Worm (Caenorhabditis elegans) whole organism, late embryonic: ENCODE results near the gene T28F3.5.

Experiments used
- C08G9.2 ChIP-seq: sonication (generic microtip); optimal IDR thresholded peaks from 2 replicates; lab custom pipeline; 2016; ENCODE audit warnings: mild to moderate bottlenecking, missing genetic modification characterization, moderate library complexity, missing compliant biosample characterization
- C38D4.7 ChIP-seq: fragments of 200-800 bp; sonication (Bioruptor generic); optimal IDR thresholded peaks from 2 replicates; lab custom pipeline; 2018; ENCODE audit warnings: mild to moderate bottlenecking, missing genetic modification characterization, moderate library complexity, missing compliant biosample characterization
- K09A11.1 ChIP-seq: sonication (generic microtip); optimal IDR thresholded peaks from 2 replicates; lab custom pipeline; 2017; ENCODE audit warnings: antibody characterized with exemption, mild to moderate bottlenecking, missing genetic modification characterization, missing compliant biosample characterization; ENCODE audit not compliant: insufficient read depth
- T23F11.4 ChIP-seq: fragments of 200-800 bp; sonication (Bioruptor generic); optimal IDR thresholded peaks from 2 replicates; lab custom pipeline; 2018; ENCODE audit warnings: mild to moderate bottlenecking, missing genetic modification characterization, missing compliant biosample characterization
- Y22D7AL.16 ChIP-seq: sonication (generic microtip); optimal IDR thresholded peaks from 2 replicates; lab custom pipeline; 2016; ENCODE audit warnings: missing genetic modification characterization, missing compliant biosample characterization
- ahr-1 ChIP-seq: sonication (generic microtip); optimal IDR thresholded peaks from 2 replicates; lab custom pipeline; 2016; ENCODE audit warnings: missing genetic modification characterization, missing compliant biosample characterization
- ceh-18 ChIP-seq: sonication (generic microtip); optimal IDR thresholded peaks from 2 replicates; lab custom pipeline; 2016; ENCODE audit warnings: missing genetic modification characterization, missing compliant biosample characterization
- ceh-2 ChIP-seq: sonication (generic microtip); optimal IDR thresholded peaks from 2 replicates; lab custom pipeline; 2016; ENCODE audit warnings: missing genotype, missing genetic modification characterization, missing compliant biosample characterization
- ceh-24 ChIP-seq: sonication (generic microtip); optimal IDR thresholded peaks from 2 replicates; lab custom pipeline; 2016; ENCODE audit warnings: mild to moderate bottlenecking, missing genetic modification characterization, missing compliant biosample characterization
- ceh-30 ChIP-seq: fragments of 150-350 bp; optimal IDR thresholded peaks from 2 replicates; lab custom pipeline; 2014; ENCODE audit warnings: missing biosample characterization, missing genetic modification characterization
- ceh-45 ChIP-seq: fragments of 200-800 bp; sonication (Bioruptor generic); IDR thresholded peaks from 2 replicates; pipeline ENCODE4 v1.3.6; 2022; ENCODE audit warnings: missing genetic modification reagents, missing genetic modification characterization, missing compliant biosample characterization
- ceh-48 ChIP-seq: sonication (generic microtip); optimal IDR thresholded peaks from 2 replicates; lab custom pipeline; 2016; ENCODE audit warnings: missing genetic modification characterization, inconsistent platforms, missing compliant biosample characterization
- ceh-6 ChIP-seq: fragments of 200-800 bp; sonication (Bioruptor generic); optimal IDR thresholded peaks from 2 replicates; lab custom pipeline; 2018; ENCODE audit warnings: mild to moderate bottlenecking, missing genetic modification characterization, missing compliant biosample characterization
- ceh-9 ChIP-seq: sonication (generic microtip); optimal IDR thresholded peaks from 2 replicates; lab custom pipeline; 2016; ENCODE audit warnings: mild to moderate bottlenecking, missing genetic modification characterization, inconsistent platforms, missing compliant biosample characterization
- elt-2 ChIP-seq: sonication (generic microtip); optimal IDR thresholded peaks from 2 replicates; lab custom pipeline; 2016; ENCODE audit warnings: missing genetic modification reagents, missing genetic modification characterization, missing compliant biosample characterization
- elt-4 ChIP-seq: sonication (generic microtip); optimal IDR thresholded peaks from 2 replicates; lab custom pipeline; 2016; ENCODE audit warnings: missing genetic modification characterization, missing compliant biosample characterization
- ets-4 ChIP-seq: sonication (generic microtip); optimal IDR thresholded peaks from 2 replicates; lab custom pipeline; 2016; ENCODE audit warnings: missing genetic modification characterization, missing compliant biosample characterization
- eyg-1 ChIP-seq: sonication (generic microtip); optimal IDR thresholded peaks from 2 replicates; lab custom pipeline; 2016; ENCODE audit warnings: missing genotype, missing genetic modification characterization, missing compliant biosample characterization
- fkh-10 ChIP-seq: fragments of 150-350 bp; optimal IDR thresholded peaks from 2 replicates; lab custom pipeline; 2014; ENCODE audit warnings: missing biosample characterization, missing genetic modification reagents, missing genetic modification characterization
- hlh-15 ChIP-seq: sonication (generic microtip); optimal IDR thresholded peaks from 2 replicates; lab custom pipeline; 2016; ENCODE audit warnings: missing genetic modification characterization, missing compliant biosample characterization
- hlh-30 ChIP-seq: sonication (generic microtip); optimal IDR thresholded peaks from 2 replicates; lab custom pipeline; 2017; ENCODE audit warnings: antibody characterized with exemption, missing genetic modification characterization, missing compliant biosample characterization; ENCODE audit not compliant: insufficient read depth
- hlh-8 ChIP-seq: sonication (generic microtip); optimal IDR thresholded peaks from 2 replicates; lab custom pipeline; 2016; ENCODE audit warnings: missing genotype, missing genetic modification characterization, missing compliant biosample characterization
- mec-3 ChIP-seq: sonication (generic microtip); optimal IDR thresholded peaks from 2 replicates; lab custom pipeline; 2016; ENCODE audit warnings: borderline replicate concordance, missing genetic modification characterization, missing compliant biosample characterization
- nfya-1 ChIP-seq: sonication (generic microtip); optimal IDR thresholded peaks from 2 replicates; lab custom pipeline; 2017; ENCODE audit warnings: missing genetic modification characterization, mild to moderate bottlenecking, missing compliant biosample characterization, antibody characterized with exemption, moderate library complexity
- nhr-232 ChIP-seq: sonication (generic microtip); optimal IDR thresholded peaks from 2 replicates; lab custom pipeline; 2016; ENCODE audit warnings: missing genetic modification characterization, missing compliant biosample characterization
- npax-4 ChIP-seq: sonication (generic microtip); optimal IDR thresholded peaks from 2 replicates; lab custom pipeline; 2016; ENCODE audit warnings: missing genetic modification characterization, missing compliant biosample characterization
- pat-9 ChIP-seq: fragments of 200-800 bp; sonication (Bioruptor generic); optimal IDR thresholded peaks from 2 replicates; lab custom pipeline; 2018; ENCODE audit warnings: mild to moderate bottlenecking, missing genetic modification characterization, moderate library complexity, missing compliant biosample characterization
- pha-2 ChIP-seq: sonication (generic microtip); optimal IDR thresholded peaks from 2 replicates; lab custom pipeline; 2017; ENCODE audit warnings: mild to moderate bottlenecking, missing genetic modification characterization, missing compliant biosample characterization
- pha-4 ChIP-seq: fragments of 150-350 bp; optimal IDR thresholded peaks from 2 replicates; lab custom pipeline; 2018; ENCODE audit warnings: missing biosample characterization, missing genetic modification reagents, missing genetic modification characterization
- rnt-1 ChIP-seq: sonication (generic microtip); optimal IDR thresholded peaks from 2 replicates; lab custom pipeline; 2016; ENCODE audit warnings: missing genetic modification characterization, missing compliant biosample characterization
- sdc-2 ChIP-seq: sonication (generic microtip); optimal IDR thresholded peaks from 2 replicates; lab custom pipeline; 2016; ENCODE audit warnings: missing genotype, missing genetic modification characterization, missing compliant biosample characterization
- sox-4 ChIP-seq: sonication (generic microtip); optimal IDR thresholded peaks from 2 replicates; lab custom pipeline; 2017; ENCODE audit warnings: mild to moderate bottlenecking, missing genetic modification characterization, inconsistent platforms, missing compliant biosample characterization
- tbx-7 ChIP-seq: sonication (generic microtip); optimal IDR thresholded peaks from 2 replicates; lab custom pipeline; 2016; ENCODE audit warnings: missing genotype, missing genetic modification characterization, missing compliant biosample characterization
- ttx-3 ChIP-seq: sonication (generic microtip); optimal IDR thresholded peaks from 2 replicates; lab custom pipeline; 2016; ENCODE audit warnings: missing genetic modification reagents, missing genetic modification characterization, missing compliant biosample characterization
- unc-55 ChIP-seq: sonication (generic microtip); optimal IDR thresholded peaks from 2 replicates; lab custom pipeline; 2017; ENCODE audit warnings: missing biosample characterization, missing genetic modification reagents, missing genetic modification characterization
- ztf-16 ChIP-seq: sonication (generic microtip); optimal IDR thresholded peaks from 2 replicates; lab custom pipeline; 2017; ENCODE audit warnings: missing genetic modification characterization, missing compliant biosample characterization

Gene T28F3.5

ce11 chrIV:17253435-17253834, 41.2 kb upstream of the T28F3.5 start:
- TF ChIP-seq T23F11.4, result no peak
- no peak for TF ChIP-seq ceh-18 (tag; lab: Kevin White, UChicago)
- no peak for TF ChIP-seq npax-4 (tag; lab: Kevin White, UChicago)
- TF ChIP-seq pat-9, result no peak
- TF ChIP-seq C38D4.7 (GFP tag; lab: Kevin White, UChicago), result no peak
- TF ChIP-seq hlh-30 (tag; lab: Kevin White, UChicago), result no peak
- TF ChIP-seq Y22D7AL.16 (tag; lab: Kevin White, UChicago), result no peak
- no peak for TF ChIP-seq K09A11.1

- no peak for TF ChIP-seq elt-2 (tag; lab: Kevin White, UChicago)
These were observed 39.6 kb upstream of the T28F3.5 start, which contains the start of gene gtf-2E1 for ce11 chrIV:17255001-17255400. Gene gtf-2E1, plus strand, starts transcription at chrIV:17255301.

DNA sequence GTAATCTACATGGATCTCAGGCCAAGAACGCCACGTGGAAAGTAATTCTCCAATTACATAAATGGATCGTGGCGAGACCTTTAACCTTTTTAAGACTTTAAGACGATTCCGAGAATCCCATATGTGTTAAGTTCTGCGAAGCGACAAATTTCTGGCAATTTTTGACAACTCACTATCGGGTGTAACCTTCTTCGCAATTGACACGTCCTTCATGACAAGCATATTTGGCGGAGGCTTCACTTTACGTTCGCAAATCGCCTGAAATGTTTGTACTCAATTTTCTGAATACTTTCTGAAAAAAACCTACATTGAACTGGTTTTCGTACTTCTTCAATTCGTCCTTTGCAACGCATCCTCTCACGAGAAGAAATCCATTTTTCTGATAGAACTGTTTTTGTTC, 35.8 kb upstream of the T28F3.5 start:
- TF ChIP-seq nhr-232 (tag; lab: Kevin White, UChicago) (no peak), ceh-45 (GFP tag; lab: Robert Waterston, UW) (no peak), ceh-48 (tag; lab: Kevin White, UChicago) (no peak), ttx-3 (tag; lab: Kevin White, UChicago) (no peak), eyg-1 (tag; lab: Kevin White, UChicago) (no peak), ceh-2 (tag; lab: Kevin White, UChicago) (no peak), elt-4 (tag; lab: Kevin White, UChicago) (no peak), sox-4 (tag; lab: Kevin White, UChicago) (no peak), sdc-2 (no peak), ztf-16 (tag; lab: Kevin White, UChicago) (no peak), C08G9.2 (no peak), pha-4 (tag; lab: Kevin White, UChicago) (no peak), pat-9 (no peak), hlh-30 (tag; lab: Kevin White, UChicago) (no peak), ceh-6 (GFP tag; lab: Kevin White, UChicago) (no peak), unc-55 (GFP tag; lab: Kevin White, UChicago) (no peak), mec-3 (tag; lab: Kevin White, UChicago) (no peak), elt-2 (tag; lab: Kevin White, UChicago) (no peak)

- TF ChIP-seq hlh-8 (tag; lab: Kevin White, UChicago) (no peak), pha-2 (tag; lab: Kevin White, UChicago) (no peak), rnt-1 (tag; lab: Kevin White, UChicago) (no peak), pha-4 (tag; lab: Kevin White, UChicago) (no peak), fkh-10 (GFP tag; lab: Kevin White, UChicago) (no peak), elt-2 (tag; lab: Kevin White, UChicago) (no peak), T23F11.4 (no peak), tbx-7 (tag; lab: Kevin White, UChicago) (no peak), hlh-15 (tag; lab: Kevin White, UChicago) (no peak), ahr-1 (no peak), unc-55 (GFP tag; lab: Kevin White, UChicago) (no peak), ceh-24 (tag; lab: Kevin White, UChicago) (no peak), nfya-1 (tag; lab: Kevin White, UChicago) (no peak), C08G9.2 (no peak), ceh-18 (tag; lab: Kevin White, UChicago) (no peak)
- TF ChIP-seq, all 69 proteins: peak for 0
These were observed 35.3 kb upstream of the T28F3.5 start, which contains the start of gene phyh-1 for ce11 chrIV:17259310-17259709. Gene phyh-1, minus strand, starts transcription at chrIV:17259410.

DNA sequence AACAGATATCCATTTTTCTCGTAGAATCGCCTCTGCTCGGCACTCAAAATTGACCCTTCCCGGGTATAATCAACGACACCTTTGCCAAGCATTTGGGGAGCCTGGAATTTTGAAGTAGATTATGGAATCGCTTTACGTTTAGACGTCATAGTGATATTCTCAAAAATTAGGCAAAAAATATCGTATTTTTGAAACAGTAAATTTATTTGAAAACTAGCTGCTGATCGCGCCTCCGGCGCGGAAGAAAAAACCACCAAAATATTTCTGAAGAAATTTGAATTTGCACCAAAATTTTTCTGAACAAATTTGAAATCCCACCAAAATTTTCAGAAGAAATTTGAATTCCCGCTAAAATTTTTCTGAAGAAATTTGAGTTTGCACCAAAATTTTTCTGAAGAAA, 32.2 kb upstream of the T28F3.5 start, which contains the start of gene ZK550.6:
Gene ZK550.6, minus strand, starts transcription at position 101 of the 400 bp plus-strand sequence.
- TF ChIP-seq ceh-9 (tag; lab: Kevin White, UChicago), result no peak
- TF ChIP-seq ceh-30 (tag; lab: Kevin White, UChicago), result no peak
- TF ChIP-seq ets-4 (tag; lab: Kevin White, UChicago), result no peak
- TF ChIP-seq hlh-30 (tag; lab: Kevin White, UChicago), result no peak
- no peak for TF ChIP-seq ahr-1
- TF ChIP-seq, all 69 proteins: peak for 0
